Worm (Caenorhabditis elegans) whole organism, L4 larva: ENCODE results near the gene spop-1.
"Not testable (repeated sequence)": the region's sequence is repeated elsewhere in the genome, so short reads cannot be mapped to it uniquely, and the experiment has no call there.

ENCODE experiments used
- D1046.2 ChIP-seq: fragments of 200-800 bp; sonication (Bioruptor generic); IDR thresholded peaks from 2 replicates; pipeline ENCODE4 v1.3.6; 2022; ENCODE audit warnings: missing genetic modification characterization, missing compliant biosample characterization
- F10B5.3 ChIP-seq: sonication (generic microtip); optimal IDR thresholded peaks from 2 replicates; lab custom pipeline; 2016; ENCODE audit warnings: mild to moderate bottlenecking, missing genetic modification characterization, missing compliant biosample characterization
- F26F4.8 ChIP-seq: fragments of 200-800 bp; sonication (Bioruptor generic); conservative IDR thresholded peaks from 2 replicates; pipeline ENCODE4 v1.3.6; 2022; ENCODE audit warnings: missing genetic modification characterization, missing compliant biosample characterization
- F44E2.7 ChIP-seq: fragments of 200-800 bp; sonication (Bioruptor generic); IDR thresholded peaks from 2 replicates; pipeline ENCODE4 v2.1.2; 2022; ENCODE audit warnings: missing genetic modification characterization, missing compliant biosample characterization
- F49E8.2 ChIP-seq: sonication (generic microtip); optimal IDR thresholded peaks from 2 replicates; lab custom pipeline; 2016; ENCODE audit warnings: missing compliant biosample characterization, mild to moderate bottlenecking, missing genetic modification characterization, borderline replicate concordance
- T26A8.4 ChIP-seq: fragments of 200-800 bp; sonication (Bioruptor generic); IDR thresholded peaks from 2 replicates; pipeline ENCODE4 v1.3.6; 2022; ENCODE audit warnings: missing genetic modification characterization, missing compliant biosample characterization
- Y48G9A.11 ChIP-seq: fragments of 200-800 bp; sonication (Bioruptor generic); IDR thresholded peaks from 2 replicates; pipeline ENCODE4 v1.3.6; 2022; ENCODE audit warnings: missing genetic modification reagents, missing genetic modification characterization, missing compliant biosample characterization
- Y5F2A.4 ChIP-seq: fragments of 200-800 bp; sonication (Bioruptor generic); optimal IDR thresholded peaks from 2 replicates; lab custom pipeline; 2018; ENCODE audit warnings: mild to moderate bottlenecking, missing genetic modification characterization, missing compliant biosample characterization
- Y75B8A.6 ChIP-seq: fragments of 200-800 bp; sonication (Bioruptor generic); IDR thresholded peaks from 2 replicates; pipeline ENCODE4 v1.3.6; 2022; ENCODE audit warnings: missing genetic modification reagents, missing genetic modification characterization, missing compliant biosample characterization
- aha-1 ChIP-seq: fragments of 150-350 bp; peaks from one replicate; lab custom pipeline; 2014; ENCODE audit warnings: missing biosample characterization, missing genetic modification characterization
- arid-1 ChIP-seq: fragments of 200-800 bp; sonication (Bioruptor generic); conservative IDR thresholded peaks from 2 replicates; pipeline ENCODE4 v1.3.6; 2022; ENCODE audit warnings: missing genetic modification reagents, missing genetic modification characterization, missing compliant biosample characterization
- ceh-20 ChIP-seq: fragments of 200-800 bp; sonication (Bioruptor generic); IDR thresholded peaks from 2 replicates; pipeline ENCODE4 v1.3.6; 2022; ENCODE audit warnings: missing genetic modification reagents, missing genetic modification characterization, missing compliant biosample characterization
- ceh-32 ChIP-seq: sonication (generic microtip); optimal IDR thresholded peaks from 2 replicates; lab custom pipeline; 2016; ENCODE audit warnings: mild to moderate bottlenecking, missing genetic modification characterization, missing compliant biosample characterization; ENCODE audit not compliant: poor library complexity
- daf-12 ChIP-seq: fragments of 150-350 bp; optimal IDR thresholded peaks from 2 replicates; lab custom pipeline; 2014; ENCODE audit warnings: missing biosample characterization, missing genetic modification reagents, missing genetic modification characterization
- dmd-6 ChIP-seq: fragments of 200-800 bp; sonication (Bioruptor generic); IDR thresholded peaks from 2 replicates; pipeline ENCODE4 v1.3.6; 2022; ENCODE audit warnings: missing genetic modification reagents, missing genetic modification characterization, missing compliant biosample characterization
- dmd-9 ChIP-seq: fragments of 200-800 bp; sonication (Bioruptor generic); IDR thresholded peaks from 2 replicates; pipeline ENCODE4 v1.3.6; 2022; ENCODE audit warnings: missing genetic modification reagents, missing genetic modification characterization, missing compliant biosample characterization
- gei-8 ChIP-seq: fragments of 200-800 bp; sonication (Bioruptor generic); optimal IDR thresholded peaks from 2 replicates; lab custom pipeline; 2018; ENCODE audit warnings: mild to moderate bottlenecking, missing genetic modification characterization, missing compliant biosample characterization
- hlh-11 ChIP-seq: fragments of 200-800 bp; sonication (Bioruptor generic); optimal IDR thresholded peaks from 2 replicates; lab custom pipeline; 2018; ENCODE audit warnings: mild to moderate bottlenecking, missing genetic modification characterization, missing compliant biosample characterization
- hmg-1.1 ChIP-seq: fragments of 200-800 bp; sonication (Bioruptor generic); IDR thresholded peaks from 2 replicates; pipeline ENCODE4 v1.3.6; 2022; ENCODE audit warnings: missing genetic modification reagents, missing genetic modification characterization, missing compliant biosample characterization
- lim-7 ChIP-seq: fragments of 200-800 bp; sonication (Bioruptor generic); IDR thresholded peaks from 2 replicates; pipeline ENCODE4 v1.3.6; 2022; ENCODE audit warnings: missing genetic modification characterization, missing compliant biosample characterization
- lir-3 ChIP-seq: sonication (generic microtip); optimal IDR thresholded peaks from 2 replicates; lab custom pipeline; 2016; ENCODE audit warnings: mild to moderate bottlenecking, missing genetic modification characterization, missing compliant biosample characterization
- mxl-3 ChIP-seq: fragments of 200-800 bp; sonication (Bioruptor generic); optimal IDR thresholded peaks from 2 replicates; lab custom pipeline; 2018; ENCODE audit warnings: mild to moderate bottlenecking, missing genetic modification characterization, missing compliant biosample characterization
- nhr-102 ChIP-seq: sonication (generic microtip); optimal IDR thresholded peaks from 2 replicates; lab custom pipeline; 2016; ENCODE audit warnings: mild to moderate bottlenecking, missing genetic modification characterization, moderate library complexity, missing compliant biosample characterization
- nhr-237 ChIP-seq: sonication (generic microtip); optimal IDR thresholded peaks from 2 replicates; lab custom pipeline; 2017; ENCODE audit warnings: missing biosample characterization, missing genetic modification characterization
- nhr-28 ChIP-seq: fragments of 150-350 bp; optimal IDR thresholded peaks from 2 replicates; lab custom pipeline; 2014; ENCODE audit warnings: missing biosample characterization, missing genetic modification characterization
- nhr-41 ChIP-seq: fragments of 200-800 bp; sonication (Bioruptor generic); IDR thresholded peaks from 2 replicates; pipeline ENCODE4 v1.3.6; 2022; ENCODE audit warnings: missing genetic modification reagents, missing genetic modification characterization, missing compliant biosample characterization
- nhr-42 ChIP-seq: fragments of 200-800 bp; sonication (Bioruptor generic); IDR thresholded peaks from 2 replicates; pipeline ENCODE4 v1.3.6; 2022; ENCODE audit warnings: missing genetic modification characterization, missing compliant biosample characterization
- nhr-48 ChIP-seq: sonication (generic microtip); optimal IDR thresholded peaks from 2 replicates; lab custom pipeline; 2016; ENCODE audit warnings: mild to moderate bottlenecking, missing genetic modification characterization, missing compliant biosample characterization
- nhr-76 ChIP-seq: fragments of 150-350 bp; optimal IDR thresholded peaks from 2 replicates; lab custom pipeline; 2014; ENCODE audit warnings: missing biosample characterization, missing genetic modification characterization
- nhr-77 ChIP-seq: fragments of 150-350 bp; optimal IDR thresholded peaks from 2 replicates; lab custom pipeline; 2014; ENCODE audit warnings: missing biosample characterization, missing genetic modification characterization
- pqm-1 ChIP-seq: sonication (generic microtip); optimal IDR thresholded peaks from 2 replicates; lab custom pipeline; 2017; ENCODE audit warnings: missing biosample characterization, missing genetic modification characterization
- sdz-12 ChIP-seq: fragments of 200-800 bp; sonication (Bioruptor generic); optimal IDR thresholded peaks from 2 replicates; lab custom pipeline; 2018; ENCODE audit warnings: mild to moderate bottlenecking, missing genetic modification characterization, missing compliant biosample characterization
- skn-1 ChIP-seq: fragments of 150-350 bp; optimal IDR thresholded peaks from 2 replicates; lab custom pipeline; 2014; ENCODE audit warnings: missing biosample characterization, missing genetic modification characterization
- snpc-1.2 ChIP-seq: fragments of 200-800 bp; sonication (Bioruptor generic); IDR thresholded peaks from 2 replicates; pipeline ENCODE4 v1.3.6; 2022; ENCODE audit warnings: missing genetic modification reagents, missing genetic modification characterization, missing compliant biosample characterization
- tra-1 ChIP-seq: fragments of 200-800 bp; sonication (Bioruptor generic); IDR thresholded peaks from 2 replicates; pipeline ENCODE4 v1.3.6; 2022; ENCODE audit warnings: missing genetic modification reagents, missing genetic modification characterization, missing compliant biosample characterization
- unc-39 ChIP-seq: sonication (generic microtip); optimal IDR thresholded peaks from 2 replicates; lab custom pipeline; 2017; ENCODE audit warnings: missing biosample characterization, missing genetic modification characterization
- unc-62 ChIP-seq, 3 experiments: fragments of 150-350 bp in 1 of 3; sonication (generic microtip); optimal IDR thresholded peaks in 2 of 3; peaks in 1 of 3; 1 replicate in 1 of 3; 2 replicates in 2 of 3; lab custom pipeline; 2014 to 2017; ENCODE audit warnings: missing biosample characterization in 3 of 3, missing genetic modification characterization in 3 of 3, missing genetic modification reagents in 3 of 3, missing genotype in 1 of 3
- vab-7 ChIP-seq: fragments of 200-800 bp; sonication (Bioruptor generic); IDR thresholded peaks from 2 replicates; pipeline ENCODE4 v1.3.6; 2022; ENCODE audit warnings: missing genetic modification reagents, missing genetic modification characterization, missing compliant biosample characterization
- zag-1 ChIP-seq: fragments of 150-350 bp; optimal IDR thresholded peaks from 2 replicates; lab custom pipeline; 2014; ENCODE audit warnings: missing biosample characterization, missing genetic modification characterization
- ztf-7 ChIP-seq: fragments of 150-350 bp; optimal IDR thresholded peaks from 2 replicates; lab custom pipeline; 2014; ENCODE audit warnings: missing biosample characterization, missing genetic modification characterization

The spop-1 gene

ce11 chrIII:10057518-10057917, 40.4 kb downstream of the spop-1 start, which contains the start of gene T16G12.4:
T16G12.4 (plus strand) TSS chrIII:10057818.
- TF ChIP-seq daf-12 (tag; lab: Kevin White, UChicago) (no peak), unc-62 (GFP tag; optimal IDR thresholded peaks at IDR 0.05 in 1 of 2; lab: Kevin White, UChicago) (peak in 1 of 2 experiments; percentile 11), unc-62 (tag; optimal IDR thresholded peaks at IDR 0.05; lab: Kevin White, UChicago) (no peak)

- TF ChIP-seq aha-1 (tag; lab: Kevin White, UChicago) (no peak), F10B5.3 (tag; lab: Kevin White, UChicago) (no peak), lir-3 (tag; lab: Kevin White, UChicago) (no peak), F49E8.2 (tag; lab: Kevin White, UChicago) (no peak), sdz-12 (GFP tag; lab: Kevin White, UChicago) (no peak), snpc-1.2 (no peak), dmd-9 (no peak), D1046.2 (GFP tag; lab: Robert Waterston, UW) (no peak), ceh-32 (tag; lab: Kevin White, UChicago) (no peak), nhr-237 (tag; lab: Kevin White, UChicago) (no peak), nhr-28 (tag; lab: Kevin White, UChicago) (no peak), ztf-7 (tag; lab: Kevin White, UChicago) (no peak), vab-7 (GFP tag; lab: Robert Waterston, UW) (no peak), Y75B8A.6 (GFP tag; lab: Robert Waterston, UW) (no peak)
Observed at ce11 chrIII:10056033-10056432, 41.8 kb downstream of the spop-1 start, which contains the start of gene T16G12.10. T16G12.10 (minus strand) TSS chrIII:10056133.

ce11 chrIII:10053312-10053711, 44.6 kb downstream of the spop-1 start, which contains the start of gene T16G12.12:
T16G12.12 (plus strand) TSS chrIII:10053612.
- TF ChIP-seq nhr-76 (tag; lab: Kevin White, UChicago); gei-8 (GFP tag; lab: Kevin White, UChicago); Y48G9A.11: not testable (repeated sequence)

- not testable (repeated sequence) for TF ChIP-seq unc-62 (GFP tag; optimal IDR thresholded peaks at IDR 0.05 in 1 of 2; lab: Kevin White, UChicago); unc-62 (tag; optimal IDR thresholded peaks at IDR 0.05; lab: Kevin White, UChicago); nhr-237 (tag; lab: Kevin White, UChicago); nhr-42 (GFP tag; lab: Robert Waterston, UW)
Observed at ce11 chrIII:10050321-10050720, 47.6 kb downstream of the spop-1 start, which contains the start of gene T16G12.3. T16G12.3 (plus strand) TSS chrIII:10050621.

- TF ChIP-seq zag-1 (tag; lab: Kevin White, UChicago) = no peak
- no peak for TF ChIP-seq arid-1 (GFP tag; lab: Robert Waterston, UW)
- no peak for TF ChIP-seq nhr-102 (tag; lab: Kevin White, UChicago)
- TF ChIP-seq nhr-41 (GFP tag; lab: Robert Waterston, UW) = no peak
- peak; percentile 39; the same call in 1 of the 2 replicates for TF ChIP-seq tra-1 (GFP tag; lab: Robert Waterston, UW)
- TF ChIP-seq ztf-7 (tag; lab: Kevin White, UChicago) = no peak
- no peak for TF ChIP-seq nhr-77 (tag; lab: Kevin White, UChicago)
- TF ChIP-seq mxl-3 (GFP tag; lab: Kevin White, UChicago) = no peak
- TF ChIP-seq hmg-1.1 (GFP tag; lab: Robert Waterston, UW) = no peak
- TF ChIP-seq lim-7 (GFP tag; lab: Robert Waterston, UW) = no peak
- no peak for TF ChIP-seq ceh-20 (GFP tag; lab: Robert Waterston, UW)
- TF ChIP-seq nhr-28 (tag; lab: Kevin White, UChicago) = peak; percentile 64
- TF ChIP-seq skn-1 = no peak
- TF ChIP-seq sdz-12 (GFP tag; lab: Kevin White, UChicago) = no peak
- TF ChIP-seq pqm-1 (tag; lab: Kevin White, UChicago) = peak; percentile 68
- TF ChIP-seq Y48G9A.11 = no peak
- TF ChIP-seq daf-12 (tag; lab: Kevin White, UChicago) = no peak
- no peak for TF ChIP-seq T26A8.4 (GFP tag; lab: Robert Waterston, UW)
- no peak for TF ChIP-seq dmd-9
- TF ChIP-seq hlh-11 (tag; lab: Kevin White, UChicago) = peak; percentile 42
- no peak for TF ChIP-seq Y5F2A.4 (GFP tag; lab: Kevin White, UChicago)
- TF ChIP-seq nhr-76 (tag; lab: Kevin White, UChicago) = no peak
- no peak for TF ChIP-seq nhr-48 (tag; lab: Kevin White, UChicago)
- TF ChIP-seq F26F4.8 = no peak
- TF ChIP-seq F44E2.7 (GFP tag; lab: Robert Waterston, UW) = no peak
- peak; percentile 70 for TF ChIP-seq dmd-6 (GFP tag; lab: Robert Waterston, UW)
- no peak for TF ChIP-seq unc-39 (tag; lab: Kevin White, UChicago)
Observed at ce11 chrIII:10049682-10050081, 48.2 kb downstream of the spop-1 start, which contains the start of gene T16G12.1. T16G12.1 (minus strand) TSS chrIII:10049857.
